Fruit fly (Drosophila melanogaster) whole organism, prepupa: ENCODE results near the gene CG8236.

Experiments used
- CG11294 ChIP-seq: fragments of 200-800 bp; sonication (Bioruptor generic); IDR thresholded peaks from 2 replicates; pipeline ENCODE4 v1.3.6; 2022; ENCODE audit warnings: missing biosample characterization, missing genetic modification characterization
- CG34406 ChIP-seq: fragments of 200-800 bp; sonication (Bioruptor generic); optimal IDR thresholded peaks from 3 replicates; lab custom pipeline; 2016; ENCODE audit warnings: missing biosample characterization, missing genetic modification characterization
- CG9139 ChIP-seq: fragments of 200-800 bp; sonication (Bioruptor generic); optimal IDR thresholded peaks from 3 replicates; lab custom pipeline; 2017; ENCODE audit warnings: missing biosample characterization, mild to moderate bottlenecking, missing genetic modification characterization
- Ets96B ChIP-seq: fragments of 200-800 bp; optimal IDR thresholded peaks from 2 replicates; lab custom pipeline; 2019; ENCODE audit warnings: missing biosample characterization, mild to moderate bottlenecking, missing genetic modification characterization, moderate library complexity
- cyc ChIP-seq: fragments of 200-800 bp; sonication (Bioruptor generic); optimal IDR thresholded peaks from 3 replicates; lab custom pipeline; 2016; ENCODE audit warnings: missing biosample characterization, missing genetic modification characterization
- dsx ChIP-seq: fragments of 200-800 bp; optimal IDR thresholded peaks from 3 replicates; lab custom pipeline; 2019; ENCODE audit warnings: missing biosample characterization, mild to moderate bottlenecking, missing genetic modification characterization, moderate library complexity; ENCODE audit not compliant: poor library complexity, severe bottlenecking
- fd59A ChIP-seq: fragments of 200-800 bp; sonication (Bioruptor generic); optimal IDR thresholded peaks from 2 replicates; lab custom pipeline; 2017; ENCODE audit warnings: missing biosample characterization, mild to moderate bottlenecking, missing genetic modification characterization, missing genetic modification reagents
- spab ChIP-seq: fragments of 200-800 bp; sonication (Bioruptor generic); optimal IDR thresholded peaks from 2 replicates; lab custom pipeline; 2017; ENCODE audit warnings: missing biosample characterization, mild to moderate bottlenecking, missing genetic modification characterization, missing genetic modification reagents
- svp ChIP-seq: fragments of 200-800 bp; sonication (Bioruptor generic); peaks from one replicate; lab custom pipeline; 2016; ENCODE audit warnings: missing biosample characterization, missing genetic modification characterization

- TF ChIP-seq CG34406 (GFP tag; lab: Kevin White, UChicago) (no peak), CG11294 (no peak), spab (GFP tag; lab: Kevin White, UChicago) (no peak), svp (GFP tag; lab: Kevin White, UChicago) (no peak), Ets96B (no peak), fd59A (GFP tag; lab: Kevin White, UChicago) (no peak), dsx (GFP tag; lab: Kevin White, UChicago) (no peak), cyc (GFP tag; lab: Kevin White, UChicago) (no peak), CG9139 (GFP tag; lab: Kevin White, UChicago) (no peak)
These were observed 11.5 kb downstream of the CG8236 start, which contains the start of gene CG33189 for dm6 chr3R:8780689-8781088.
